Worm (Caenorhabditis elegans) whole organism, mixed stage, embryonic: ENCODE results near the gene C37E2.3.

Experiments
- ceh-83 ChIP-seq: fragments of 200-800 bp; sonication (Bioruptor generic); optimal IDR thresholded peaks from 2 replicates; lab custom pipeline; 2018; ENCODE audit warnings: mild to moderate bottlenecking, missing genetic modification characterization, missing compliant biosample characterization
- mep-1 ChIP-seq: fragments of 150-350 bp; optimal IDR thresholded peaks from 2 replicates; lab custom pipeline; 2017; ENCODE audit warnings: missing biosample characterization, missing genetic modification reagents, missing genetic modification characterization, inconsistent platforms
- nhr-237 ChIP-seq: fragments of 150-350 bp; optimal IDR thresholded peaks from 2 replicates; lab custom pipeline; 2014; ENCODE audit warnings: missing biosample characterization, missing genetic modification characterization
- pha-4 ChIP-seq: fragments of 150-350 bp; optimal IDR thresholded peaks from 2 replicates; lab custom pipeline; 2018; ENCODE audit warnings: missing biosample characterization, missing genetic modification reagents, missing genetic modification characterization
- unc-120 ChIP-seq: sonication (generic microtip); optimal IDR thresholded peaks from 2 replicates; lab custom pipeline; 2017; ENCODE audit warnings: missing genetic modification characterization, missing compliant biosample characterization; ENCODE audit not compliant: poor library complexity, severe bottlenecking
- unc-39 ChIP-seq: fragments of 150-350 bp; optimal IDR thresholded peaks from 2 replicates; lab custom pipeline; 2014; ENCODE audit warnings: missing biosample characterization, missing genetic modification characterization

ce11 chrX:14186466-14186865 lies 6.2 kb downstream of the C37E2.3 start, which contains the start of gene ceh-36:
- TF ChIP-seq ceh-83 (GFP tag; lab: Kevin White, UChicago) (no peak), unc-120 (tag; lab: Kevin White, UChicago) (no peak), unc-39 (tag; lab: Kevin White, UChicago) (no peak), mep-1 (tag; lab: Kevin White, UChicago) (no peak), pha-4 (tag; lab: Kevin White, UChicago) (no peak), nhr-237 (no peak)
